Worm (Caenorhabditis elegans): ENCODE measurements around the gene nadk-2.

ce11 chrII:12077281-12077680, 27.9 kb downstream of the nadk-2 start:
- no peak for TF ChIP-seq F13C5.2 (tag; optimal IDR thresholded peaks at IDR 0.05)
- TF ChIP-seq flt-1 (GFP tag; IDR thresholded peaks at IDR 0.05) = no peak
- no peak for TF ChIP-seq ama-1 (optimal IDR thresholded peaks at IDR 0.05)
- TF ChIP-seq tbx-37 (GFP tag; conservative IDR thresholded peaks at IDR 0.05) = no peak
- no peak for TF ChIP-seq B0310.2 (tag; optimal IDR thresholded peaks at IDR 0.05)
